Fruit fly (Drosophila melanogaster) Kc167 (cell line): ENCODE results near the gene CG34436.

Source experiments
- Sin3A ChIP-seq: fragments of >200 bp; optimal IDR thresholded peaks from 2 replicates; lab custom pipeline; 2018; ENCODE audit warnings: missing external identifiers
- insv ChIP-seq: fragments of >200 bp; optimal IDR thresholded peaks from 3 replicates; lab custom pipeline; 2018; ENCODE audit warnings: missing external identifiers
- psq ChIP-seq: fragments of >200 bp; optimal IDR thresholded peaks from 2 replicates; lab custom pipeline; 2017; ENCODE audit warnings: missing external identifiers
- ttk ChIP-seq: sonication (Bioruptor generic); optimal IDR thresholded peaks from 2 replicates; lab custom pipeline; 2017; ENCODE audit warnings: missing external identifiers

dm6 chr3R:28293748-28294147 lies 11.4 kb downstream of the CG34436 start, which contains the start of gene UQCR-14L:
- TF ChIP-seq psq (lab: Kevin White, UChicago) (no peak), Sin3A (no peak), insv (lab: Kevin White, UChicago) (no peak), ttk (no peak)
